Worm (Caenorhabditis elegans) whole organism, L4 larva: ENCODE data around the gene K07E3.2.

ENCODE experiments used
- D1046.2 ChIP-seq: fragments of 200-800 bp; sonication (Bioruptor generic); IDR thresholded peaks from 2 replicates; pipeline ENCODE4 v1.3.6; 2022; ENCODE audit warnings: missing genetic modification characterization, missing compliant biosample characterization
- ceh-62 ChIP-seq: sonication (generic microtip); optimal IDR thresholded peaks from 2 replicates; lab custom pipeline; 2017; ENCODE audit warnings: missing biosample characterization, missing genetic modification characterization
- daf-8 ChIP-seq: fragments of 200-800 bp; sonication (Bioruptor generic); IDR thresholded peaks from 2 replicates; pipeline ENCODE4 v1.3.6; 2022; ENCODE audit warnings: missing genetic modification characterization, missing compliant biosample characterization
- dmd-9 ChIP-seq: fragments of 200-800 bp; sonication (Bioruptor generic); IDR thresholded peaks from 2 replicates; pipeline ENCODE4 v1.3.6; 2022; ENCODE audit warnings: missing genetic modification reagents, missing genetic modification characterization, missing compliant biosample characterization
- dve-1 ChIP-seq: sonication (generic microtip); optimal IDR thresholded peaks from 2 replicates; lab custom pipeline; 2017; ENCODE audit warnings: antibody characterized with exemption, mild to moderate bottlenecking, missing genetic modification characterization, missing compliant biosample characterization; ENCODE audit not compliant: insufficient read depth
- mep-1 ChIP-seq: fragments of 150-350 bp; sonication (generic microtip); optimal IDR thresholded peaks from 3 replicates; lab custom pipeline; 2014; ENCODE audit warnings: missing biosample characterization, missing genetic modification characterization
- nhr-42 ChIP-seq: fragments of 200-800 bp; sonication (Bioruptor generic); IDR thresholded peaks from 2 replicates; pipeline ENCODE4 v1.3.6; 2022; ENCODE audit warnings: missing genetic modification characterization, missing compliant biosample characterization
- skn-1 ChIP-seq: fragments of 150-350 bp; optimal IDR thresholded peaks from 2 replicates; lab custom pipeline; 2014; ENCODE audit warnings: missing biosample characterization, missing genetic modification characterization
- spr-1 ChIP-seq: sonication (generic microtip); optimal IDR thresholded peaks from 2 replicates; lab custom pipeline; 2016; ENCODE audit warnings: mild to moderate bottlenecking, missing genetic modification characterization, missing compliant biosample characterization
- ztf-7 ChIP-seq: fragments of 150-350 bp; optimal IDR thresholded peaks from 2 replicates; lab custom pipeline; 2014; ENCODE audit warnings: missing biosample characterization, missing genetic modification characterization

ce11 chrX:8054478-8054877 is 49.6 kb upstream of the K07E3.2 start:
- no peak for TF ChIP-seq daf-8 (GFP tag; lab: Robert Waterston, UW)
- TF ChIP-seq dve-1 (tag; lab: Kevin White, UChicago): no peak
- TF ChIP-seq skn-1 (tag; lab: Kevin White, UChicago): no peak
- TF ChIP-seq ztf-7: no peak
- TF ChIP-seq ceh-62 (tag; lab: Kevin White, UChicago): no peak
- no peak for TF ChIP-seq spr-1
- no peak for TF ChIP-seq D1046.2
- no peak for TF ChIP-seq nhr-42 (GFP tag; lab: Robert Waterston, UW)
- TF ChIP-seq mep-1 (tag; lab: Kevin White, UChicago): no peak
- no peak for TF ChIP-seq dmd-9 (GFP tag; lab: Robert Waterston, UW)
